Fruit fly (Drosophila melanogaster) whole organism, embryonic: ENCODE results near the gene ato.

ENCODE experiments used
- Abd-B ChIP-seq: fragments of 200-800 bp; sonication (Bioruptor generic); optimal IDR thresholded peaks from 2 replicates; lab custom pipeline; 2018; ENCODE audit warnings: missing biosample characterization, mild to moderate bottlenecking, missing genetic modification characterization, moderate library complexity
- Aef1 ChIP-seq: fragments of 200-800 bp; sonication (Bioruptor generic); IDR thresholded peaks from 3 replicates; pipeline ENCODE4 v1.3.6; 2022; ENCODE audit warnings: missing biosample characterization, missing genetic modification characterization
- Asciz ChIP-seq: fragments of 200-800 bp; sonication (Bioruptor generic); optimal IDR thresholded peaks from 2 replicates; lab custom pipeline; 2017; ENCODE audit warnings: missing biosample characterization, mild to moderate bottlenecking, missing genetic modification characterization, missing genetic modification reagents
- C15 ChIP-seq: fragments of 200-800 bp; sonication (Bioruptor generic); IDR thresholded peaks from 3 replicates; pipeline ENCODE4 v1.3.6; 2022; ENCODE audit warnings: missing biosample characterization, missing genetic modification characterization
- CG10462 ChIP-seq: fragments of 200-800 bp; sonication (Bioruptor generic); optimal IDR thresholded peaks from 2 replicates; lab custom pipeline; 2016; ENCODE audit warnings: missing biosample characterization, missing genetic modification characterization
- CG10979 ChIP-seq: fragments of 200-800 bp; sonication (Bioruptor generic); optimal IDR thresholded peaks from 2 replicates; lab custom pipeline; 2018; ENCODE audit warnings: missing biosample characterization, mild to moderate bottlenecking, missing genetic modification characterization, moderate library complexity
- CG11696 ChIP-seq: fragments of 200-800 bp; sonication (Bioruptor generic); IDR thresholded peaks from 2 replicates; pipeline ENCODE4 v1.3.6; 2022; ENCODE audit warnings: missing biosample characterization, missing genetic modification characterization
- CG13287 ChIP-seq: fragments of 200-800 bp; sonication (Bioruptor generic); IDR thresholded peaks from 2 replicates; pipeline ENCODE4 v1.3.6; 2022; ENCODE audit warnings: missing biosample characterization, missing genetic modification characterization; ENCODE audit not compliant: partially characterized antibody
- CG1602 ChIP-seq: fragments of 200-800 bp; sonication (Bioruptor generic); optimal IDR thresholded peaks from 3 replicates; lab custom pipeline; 2016; ENCODE audit warnings: missing biosample characterization, missing genetic modification characterization
- CG16813 ChIP-seq: fragments of 200-800 bp; sonication (Bioruptor generic); IDR thresholded peaks from 3 replicates; pipeline ENCODE4 v1.3.6; 2022; ENCODE audit warnings: missing biosample characterization, missing genetic modification characterization; ENCODE audit not compliant: partially characterized antibody
- CG2116 ChIP-seq: fragments of 200-800 bp; sonication (Bioruptor generic); optimal IDR thresholded peaks from 3 replicates; lab custom pipeline; 2018; ENCODE audit warnings: missing biosample characterization, mild to moderate bottlenecking, missing genetic modification characterization
- CG34376 ChIP-seq: fragments of 200-800 bp; sonication (Bioruptor generic); optimal IDR thresholded peaks from 2 replicates; lab custom pipeline; 2018; ENCODE audit warnings: missing biosample characterization, mild to moderate bottlenecking, missing genetic modification characterization
- CG34422 ChIP-seq: fragments of 200-800 bp; sonication (Bioruptor generic); IDR thresholded peaks from 3 replicates; pipeline ENCODE4 v1.3.6; 2022; ENCODE audit warnings: missing biosample characterization, missing genetic modification characterization
- CG3847 ChIP-seq: fragments of 200-800 bp; sonication (Bioruptor generic); IDR thresholded peaks from 2 replicates; pipeline ENCODE4 v1.3.6; 2022; ENCODE audit warnings: missing biosample characterization, missing genetic modification characterization
- CG4707 ChIP-seq: fragments of 200-800 bp; sonication (Bioruptor generic); optimal IDR thresholded peaks from 2 replicates; lab custom pipeline; 2018; ENCODE audit warnings: missing biosample characterization, mild to moderate bottlenecking, missing genetic modification characterization, moderate library complexity
- CG6683 ChIP-seq: fragments of 200-800 bp; sonication (Bioruptor generic); optimal IDR thresholded peaks from 2 replicates; lab custom pipeline; 2017; ENCODE audit warnings: missing biosample characterization, mild to moderate bottlenecking, missing genetic modification characterization, missing genetic modification reagents
- CG8478 ChIP-seq: fragments of >200 bp; optimal IDR thresholded peaks from 2 replicates; lab custom pipeline; 2018
- CG8944 ChIP-seq: fragments of 200-800 bp; sonication (Bioruptor generic); optimal IDR thresholded peaks from 3 replicates; lab custom pipeline; 2016; ENCODE audit warnings: missing biosample characterization, missing genetic modification characterization
- CkIIα-i1 ChIP-seq: fragments of 200-800 bp; sonication (Bioruptor generic); IDR thresholded peaks from 2 replicates; pipeline ENCODE4 v1.3.6; 2022; ENCODE audit warnings: missing biosample characterization, missing genetic modification characterization
- CrebB ChIP-seq: fragments of 200-800 bp; sonication (Bioruptor generic); optimal IDR thresholded peaks from 3 replicates; lab custom pipeline; 2018; ENCODE audit warnings: missing biosample characterization, mild to moderate bottlenecking, missing genetic modification characterization
- Deaf1 ChIP-seq: fragments of 200-800 bp; optimal IDR thresholded peaks from 3 replicates; lab custom pipeline; 2019; ENCODE audit warnings: missing biosample characterization, mild to moderate bottlenecking, missing genetic modification characterization, moderate library complexity
- Ets65A ChIP-seq: fragments of 200-800 bp; sonication (Bioruptor generic); peaks from one replicate; lab custom pipeline; 2016; ENCODE audit warnings: missing biosample characterization, missing genetic modification characterization
- Fer2 ChIP-seq: fragments of 200-800 bp; sonication (Bioruptor generic); optimal IDR thresholded peaks from 2 replicates; lab custom pipeline; 2018; ENCODE audit warnings: missing biosample characterization, mild to moderate bottlenecking, missing genetic modification characterization, moderate library complexity
- GATAe ChIP-seq: fragments of 200-800 bp; sonication (Bioruptor generic); conservative IDR thresholded peaks from 2 replicates; pipeline ENCODE4 v1.3.6; 2022; ENCODE audit warnings: missing biosample characterization, missing genetic modification characterization
- HmgZ ChIP-seq: fragments of 200-800 bp; sonication (Bioruptor generic); optimal IDR thresholded peaks from 2 replicates; lab custom pipeline; 2018; ENCODE audit warnings: missing biosample characterization, mild to moderate bottlenecking, missing genetic modification characterization
- Lhr ChIP-seq: fragments of 200-800 bp; sonication (Bioruptor generic); optimal IDR thresholded peaks from 3 replicates; lab custom pipeline; 2017; ENCODE audit warnings: mild to moderate bottlenecking, missing biosample characterization, missing genetic modification reagents, missing genetic modification characterization
- Pdp1 ChIP-seq, 2 experiments: fragments of 200-800 bp; sonication (Bioruptor generic); optimal IDR thresholded peaks; 3 replicates each; lab custom pipeline; 2016; ENCODE audit warnings: missing biosample characterization in 2 of 2, missing genetic modification characterization in 2 of 2, mild to moderate bottlenecking in 1 of 2, moderate library complexity in 1 of 2
- amos ChIP-seq: fragments of 200-800 bp; sonication (Bioruptor generic); IDR thresholded peaks from 2 replicates; pipeline ENCODE4 v1.3.6; 2022; ENCODE audit warnings: missing biosample characterization, missing genetic modification characterization; ENCODE audit not compliant: partially characterized antibody
- bcd ChIP-seq: fragments of 200-800 bp; sonication (Bioruptor generic); optimal IDR thresholded peaks from 2 replicates; lab custom pipeline; 2017; ENCODE audit warnings: missing biosample characterization, mild to moderate bottlenecking, missing genetic modification characterization
- danr ChIP-seq: fragments of 200-800 bp; sonication (Bioruptor generic); IDR thresholded peaks from 2 replicates; pipeline ENCODE4 v1.3.6; 2022; ENCODE audit warnings: missing biosample characterization, missing genetic modification characterization
- exex ChIP-seq: fragments of 200-800 bp; sonication (Bioruptor generic); optimal IDR thresholded peaks from 4 replicates; lab custom pipeline; 2018; ENCODE audit warnings: missing biosample characterization, mild to moderate bottlenecking, missing genetic modification characterization, moderate library complexity
- fu2 ChIP-seq: fragments of 200-800 bp; sonication (Bioruptor generic); optimal IDR thresholded peaks from 2 replicates; lab custom pipeline; 2016; ENCODE audit warnings: missing biosample characterization, missing genetic modification characterization
- gsb ChIP-seq: fragments of 200-800 bp; sonication (Bioruptor generic); IDR thresholded peaks from 2 replicates; pipeline ENCODE4 v1.3.6; 2022; ENCODE audit warnings: missing biosample characterization, missing genetic modification characterization
- insv ChIP-seq, 2 experiments: fragments of 200-800 bp; sonication (Bioruptor generic); optimal IDR thresholded peaks; 3 replicates each; lab custom pipeline; 2016 to 2018; ENCODE audit warnings: missing biosample characterization in 2 of 2, missing genetic modification characterization in 2 of 2
- lilli ChIP-seq: fragments of 200-800 bp; sonication (Bioruptor generic); optimal IDR thresholded peaks from 3 replicates; lab custom pipeline; 2016; ENCODE audit warnings: missing biosample characterization, missing genetic modification characterization
- mam ChIP-seq: fragments of 200-800 bp; sonication (Bioruptor generic); optimal IDR thresholded peaks from 3 replicates; lab custom pipeline; 2016; ENCODE audit warnings: missing biosample characterization, missing genetic modification characterization
- sd ChIP-seq: fragments of 200-800 bp; sonication (Bioruptor generic); optimal IDR thresholded peaks from 3 replicates; lab custom pipeline; 2018; ENCODE audit warnings: missing biosample characterization, mild to moderate bottlenecking, missing genetic modification characterization, moderate library complexity
- sens ChIP-seq: fragments of 200-800 bp; sonication (Bioruptor generic); peaks from one replicate; lab custom pipeline; 2016; ENCODE audit warnings: missing biosample characterization, missing genetic modification characterization
- sisA ChIP-seq: fragments of 200-800 bp; sonication (Bioruptor generic); IDR thresholded peaks from 2 replicates; pipeline ENCODE4 v1.3.6; 2022; ENCODE audit warnings: missing biosample characterization, missing genetic modification characterization
- sug ChIP-seq: fragments of 200-800 bp; optimal IDR thresholded peaks from 2 replicates; lab custom pipeline; 2019; ENCODE audit warnings: missing biosample characterization, mild to moderate bottlenecking, missing genetic modification characterization, moderate library complexity
- zen2 ChIP-seq: fragments of 200-800 bp; sonication (Bioruptor generic); IDR thresholded peaks from 3 replicates; pipeline ENCODE4 v1.3.6; 2022; ENCODE audit warnings: missing biosample characterization, missing genetic modification characterization; ENCODE audit not compliant: partially characterized antibody

ato gene

DNA sequence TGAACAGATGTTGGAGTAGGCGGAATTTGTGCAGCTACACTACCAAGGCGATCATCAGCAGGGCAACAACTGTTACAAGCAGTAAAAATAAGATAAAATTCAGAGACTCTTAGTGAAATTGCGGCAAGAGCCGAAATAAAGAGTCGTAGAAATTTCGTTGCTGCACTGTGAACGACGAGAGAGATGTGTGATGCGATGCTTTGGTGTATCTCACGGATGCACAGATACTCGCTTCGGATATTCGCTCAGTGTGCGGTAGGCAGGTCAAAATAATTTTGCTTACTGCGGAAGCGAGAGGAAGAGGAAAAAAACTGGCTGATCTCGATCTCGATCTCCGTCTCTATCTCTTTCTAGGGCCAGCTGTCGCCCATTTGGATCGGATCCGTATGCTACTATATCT is 10.9 kb downstream of the ato start (continued):
- no peak for TF ChIP-seq Pdp1 (GFP tag; optimal IDR thresholded peaks at IDR 0.05; lab: Kevin White, UChicago)
- no peak for TF ChIP-seq sug
- no peak for TF ChIP-seq CG6683 (GFP tag; lab: Kevin White, UChicago)

DNA sequence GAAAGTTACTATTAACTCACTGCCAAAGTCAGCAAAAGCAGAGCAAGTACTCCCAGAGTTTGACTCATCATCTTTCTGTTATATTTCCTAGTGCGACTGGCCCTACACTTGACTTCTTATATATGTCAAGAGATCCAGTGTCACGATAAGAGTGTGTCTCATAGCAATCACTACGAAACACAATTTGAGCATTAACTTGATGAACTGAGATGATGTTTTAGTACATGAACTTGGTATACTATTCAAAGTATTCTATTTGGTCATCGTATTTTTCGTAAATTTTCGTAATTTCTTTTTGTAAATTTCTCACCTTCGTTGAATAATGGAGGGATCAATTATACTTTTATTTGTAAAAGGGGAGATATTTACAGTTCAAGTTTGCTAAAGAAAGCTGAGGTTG is 12.6 kb downstream of the ato start, which contains the start of gene CG11672:
TSS of gene CG11672 (minus strand) at position 101 of the 400 bp plus-strand sequence.
- TF ChIP-seq CG1602 (GFP tag; lab: Kevin White, UChicago), result no peak
- no peak for TF ChIP-seq CG8478 (lab: Kevin White, UChicago)
- 0 out of 3 replicates have a peak, but pooled peaks have one; percentile 10 for TF ChIP-seq zen2 (GFP tag; lab: Robert Waterston, UW)
- no peak for TF ChIP-seq CkIIα-i1 (GFP tag; lab: Robert Waterston, UW)
- no peak for TF ChIP-seq lilli
- no peak for TF ChIP-seq CG11696 (GFP tag; lab: Robert Waterston, UW)
- TF ChIP-seq, all 482 proteins: peak for 1

DNA sequence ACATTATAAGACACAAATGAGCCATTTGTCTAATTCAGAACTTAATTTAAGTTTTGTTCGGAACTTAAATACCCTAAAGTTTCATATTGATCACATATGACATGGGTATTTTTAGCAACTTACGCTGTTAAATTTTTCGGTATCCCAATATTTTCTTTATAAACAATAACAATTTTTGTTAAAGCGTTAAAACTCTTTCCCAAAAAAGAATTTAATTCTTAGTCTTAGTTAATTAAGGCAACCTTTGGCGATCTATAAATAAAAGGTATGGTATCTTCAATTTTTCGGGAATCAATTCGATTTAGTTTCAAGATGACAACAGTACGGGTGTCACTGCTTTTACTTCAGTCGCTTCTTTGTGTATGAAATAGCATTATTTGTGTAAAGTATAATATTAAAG is 13.1 kb downstream of the ato start, which contains the start of gene CG31464:
TSS of gene CG31464 (plus strand) at position 301 of the 400 bp plus-strand sequence.
- TF ChIP-seq Aef1 (GFP tag; lab: Robert Waterston, UW) (no peak), sens (GFP tag; lab: Kevin White, UChicago) (peak; percentile 33)
- TF ChIP-seq, all 482 proteins: peak for 1

DNA sequence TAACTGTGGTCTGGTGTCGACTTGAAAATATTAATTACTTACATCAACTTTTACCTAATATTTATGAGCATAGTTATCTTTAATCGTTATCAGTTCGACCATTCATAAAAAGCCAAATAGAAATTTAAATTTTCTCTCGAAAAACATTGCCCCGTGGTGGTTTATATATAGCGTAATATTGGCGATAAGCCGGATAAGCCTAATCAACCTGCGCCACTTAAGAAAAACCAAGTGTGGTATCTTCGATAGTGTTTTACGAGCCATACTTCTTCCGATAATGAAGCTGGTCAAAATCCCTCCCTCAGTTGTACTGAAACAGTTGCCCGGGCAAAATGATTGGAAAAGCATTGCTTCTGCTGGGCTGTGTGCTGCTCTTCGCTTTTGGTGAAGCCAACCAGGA is 14.2 kb downstream of the ato start, which contains the start of gene CG31463:
TSS of gene CG31463 (plus strand) at position 302 of the 400 bp plus-strand sequence.
- no peak for TF ChIP-seq CG10979 (tag; lab: Kevin White, UChicago)
- TF ChIP-seq CG34422 (GFP tag; lab: Robert Waterston, UW), result no peak
- 0 out of 2 replicates have a peak, but pooled peaks have one; percentile 11 for TF ChIP-seq GATAe (GFP tag; lab: Robert Waterston, UW)
- TF ChIP-seq exex (tag; lab: Kevin White, UChicago), result peak; percentile 81
- no peak for TF ChIP-seq CG4707 (GFP tag; lab: Kevin White, UChicago)
- peak; percentile 61 for TF ChIP-seq CG34376
- TF ChIP-seq Asciz, result no peak
- TF ChIP-seq gsb, result no peak
- TF ChIP-seq, all 482 proteins: peak for 3

DNA sequence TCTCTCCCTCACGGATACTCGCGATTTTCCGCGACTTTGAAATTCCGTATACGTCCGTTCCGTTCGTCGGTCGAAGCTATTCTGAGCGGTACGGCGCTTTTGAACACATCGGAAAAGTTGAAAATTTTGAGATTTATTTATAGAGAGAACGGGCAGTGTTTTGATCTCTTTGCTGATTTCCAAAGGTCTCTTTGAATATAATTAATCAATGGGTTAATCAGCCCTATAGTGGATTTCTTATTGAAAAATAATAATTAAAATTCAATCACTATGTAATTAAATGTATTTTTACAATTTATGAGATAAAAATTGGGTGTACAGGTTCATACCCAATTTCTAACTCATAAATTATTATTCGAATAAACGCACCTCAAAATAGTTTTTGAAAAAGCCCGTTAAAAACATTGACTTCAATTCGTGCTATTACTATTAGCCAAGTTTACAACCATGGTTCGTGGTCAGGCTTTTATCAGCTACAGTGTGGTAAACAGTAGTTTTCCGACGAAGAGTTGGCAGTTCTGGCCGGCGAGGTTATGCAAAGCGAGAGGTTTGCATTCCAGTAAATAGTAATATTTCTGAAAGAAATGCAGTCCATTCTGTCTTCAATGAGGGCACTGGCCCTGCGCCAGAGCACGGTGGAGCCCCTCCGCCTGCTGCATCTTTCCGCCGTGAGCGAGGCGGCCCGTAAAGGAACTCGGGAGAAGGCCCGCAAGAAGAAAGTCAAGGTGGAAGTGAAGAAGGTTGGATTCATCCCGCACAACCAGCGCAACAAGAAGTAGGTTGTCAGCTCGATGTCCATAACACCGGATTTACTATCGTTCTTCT is 23.3 kb downstream of the ato start, which contains the start of the genes CG9626 and mRpL1:
TSS of gene CG9626 (minus strand) at position 51 of the 825 bp plus-strand sequence.
TSS of gene mRpL1 (plus strand) at position 513 of the 825 bp plus-strand sequence.
- peak; percentile 70; the same call in 1 of the 2 replicates for TF ChIP-seq GATAe (GFP tag; lab: Robert Waterston, UW)
- TF ChIP-seq Lhr, result peak; percentile 86
- no peak; the same call in 2 of the 3 replicates for TF ChIP-seq CG16813 (GFP tag; lab: Robert Waterston, UW)
- TF ChIP-seq danr (GFP tag; lab: Robert Waterston, UW), result no peak
- no peak for TF ChIP-seq CG10462 (GFP tag; lab: Kevin White, UChicago)
- TF ChIP-seq Deaf1 (tag; lab: Kevin White, UChicago), result peak; percentile 58
- TF ChIP-seq insv (GFP tag; optimal IDR thresholded peaks at IDR 0.05; lab: Kevin White, UChicago), result peak in 1 of 2 experiments; percentile 53
- TF ChIP-seq CrebB (tag; lab: Kevin White, UChicago), result peak; percentile 19
- no peak for TF ChIP-seq CG8944 (GFP tag; lab: Kevin White, UChicago)
- TF ChIP-seq mam (GFP tag; lab: Kevin White, UChicago), result peak; percentile 34
- 0 out of 2 replicates have a peak, but pooled peaks have one; percentile 21 for TF ChIP-seq sisA (GFP tag; lab: Robert Waterston, UW)
- TF ChIP-seq amos (GFP tag; lab: Robert Waterston, UW), result peak; percentile 35; the same call in 1 of the 2 replicates
- peak; percentile 60 for TF ChIP-seq CG13287 (GFP tag; lab: Robert Waterston, UW)
- TF ChIP-seq CG2116 (GFP tag; lab: Kevin White, UChicago), result peak; percentile 71
- peak; percentile 87 for TF ChIP-seq sd (tag; lab: Kevin White, UChicago)
- TF ChIP-seq CG3847 (GFP tag; lab: Robert Waterston, UW), result peak; percentile 43
- TF ChIP-seq Abd-B (GFP tag; lab: Kevin White, UChicago), result peak; percentile 78
- TF ChIP-seq bcd (GFP tag; lab: Kevin White, UChicago), result no peak
- TF ChIP-seq HmgZ, result peak; percentile 88
- TF ChIP-seq fu2 (GFP tag; lab: Kevin White, UChicago), result peak; percentile 5
- no peak for TF ChIP-seq C15 (GFP tag; lab: Robert Waterston, UW)
- TF ChIP-seq Ets65A (GFP tag; lab: Kevin White, UChicago), result peak; percentile 95
- TF ChIP-seq Fer2 (tag; lab: Kevin White, UChicago), result no peak
